Fruit fly (Drosophila melanogaster): ENCODE data around the gene NK7.1.

dm6 chr3R:14405312-14405711 lies 32.6 kb upstream of the NK7.1 start:
- TF ChIP-seq CG8478 (optimal IDR thresholded peaks at IDR 0.05) = no peak
- no peak for TF ChIP-seq CTCF (optimal IDR thresholded peaks at IDR 0.05)
